Worm (Caenorhabditis elegans): Measurements from ENCODE around the gene C33A12.3.

C33A12.3 gene

DNA sequence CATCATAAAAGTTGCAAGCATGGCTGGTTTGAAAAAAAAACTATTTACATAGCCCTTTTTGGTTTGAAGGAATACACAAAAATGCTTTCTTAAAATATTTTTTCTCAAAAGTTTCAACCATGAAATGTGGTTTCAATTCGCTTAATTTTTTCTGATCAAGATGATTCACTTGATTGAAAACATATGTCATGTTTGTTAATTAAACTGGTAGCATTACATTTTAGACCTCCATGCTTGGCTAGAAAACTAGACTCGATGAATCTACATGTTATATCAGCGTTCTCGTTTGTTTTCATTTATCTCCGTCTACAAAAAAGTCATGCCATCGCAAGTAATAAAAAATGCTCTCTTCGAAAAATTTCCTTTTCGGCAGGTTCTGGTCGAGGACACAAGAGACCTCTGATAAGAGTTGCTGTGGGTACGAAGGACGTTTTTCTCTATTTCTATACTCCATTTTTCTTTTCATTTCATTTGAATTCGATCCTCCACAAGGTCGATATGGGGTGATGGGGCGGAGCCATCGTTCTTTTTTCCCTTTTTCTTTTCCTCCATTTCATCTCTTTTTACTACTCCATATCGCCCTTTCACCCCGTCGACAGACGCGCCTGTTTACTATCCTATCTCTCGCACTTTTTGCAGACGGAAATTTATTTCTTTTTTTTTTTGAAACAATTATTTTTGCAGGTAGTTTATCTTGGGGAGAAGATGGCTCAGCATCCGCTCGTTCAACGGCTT is 13.0 kb upstream of the C33A12.3 start, which contains the start of gene elo-1 (continued):
- TF ChIP-seq ctbp-1 (GFP tag; IDR thresholded peaks at IDR 0.05) (no peak), hlh-30 (tag; optimal IDR thresholded peaks at IDR 0.05; ENCODE audit: insufficient read depth) (peak; percentile 31), madf-5 (GFP tag; IDR thresholded peaks at IDR 0.05) (no peak), F26F4.8 (GFP tag; conservative IDR thresholded peaks at IDR 0.05) (no peak), F44E2.7 (GFP tag; IDR thresholded peaks at IDR 0.05) (no peak), cey-2 (tag; optimal IDR thresholded peaks at IDR 0.05; ENCODE audit: borderline replicate concordance, insufficient read depth) (no peak), mep-1 (tag; optimal IDR thresholded peaks at IDR 0.05) (peak; percentile 36), Y105C5A.15 (GFP tag; IDR thresholded peaks at IDR 0.05) (no peak), daf-19 (GFP tag; conservative IDR thresholded peaks at IDR 0.05) (no peak), nhr-76 (tag; optimal IDR thresholded peaks at IDR 0.05) (no peak), dmd-6 (GFP tag; IDR thresholded peaks at IDR 0.05) (peak; percentile 82), nhr-25 (tag; optimal IDR thresholded peaks at IDR 0.05; ENCODE audit: borderline replicate concordance, insufficient read depth) (peak; percentile 11), mxl-3 (GFP tag; optimal IDR thresholded peaks at IDR 0.05) (peak; percentile 24)

DNA sequence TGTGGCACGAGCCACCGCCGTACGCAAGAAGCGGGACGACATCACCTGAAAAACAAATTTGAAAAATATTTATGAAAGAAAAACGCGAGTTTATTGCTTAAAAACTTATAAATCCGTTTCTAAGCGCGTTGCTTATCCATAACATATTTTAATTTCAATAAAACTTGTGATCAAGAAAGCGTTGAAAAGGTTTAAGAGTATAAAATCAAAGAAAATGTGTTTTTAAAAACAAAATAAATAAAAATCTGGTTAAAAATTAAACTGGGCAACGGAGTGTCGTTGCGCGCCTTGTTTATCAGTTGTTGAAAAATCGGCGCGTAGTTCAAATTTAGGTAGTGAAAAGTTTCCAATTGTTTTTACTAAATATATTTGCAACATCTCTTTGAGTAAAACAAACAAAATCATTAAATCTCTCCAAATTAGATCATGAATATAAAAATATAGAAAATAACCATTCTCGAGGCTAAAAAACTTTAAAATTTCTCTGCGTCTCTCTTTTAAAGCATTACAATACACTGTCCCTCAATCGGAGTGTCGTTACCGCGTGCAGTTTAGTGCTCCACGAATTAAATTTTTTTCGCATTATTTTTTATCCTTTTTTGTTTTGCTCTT is 12.2 kb upstream of the C33A12.3 start, which contains the start of gene ndua-5:
Gene ndua-5 (minus strand): TSS at position 51 of the 612 bp plus-strand sequence.
- TF ChIP-seq tag-97 (GFP tag; IDR thresholded peaks at IDR 0.05) (no peak), ceh-32 (tag; optimal IDR thresholded peaks at IDR 0.05; ENCODE audit: poor library complexity) (no peak), nhr-6 (tag; optimal IDR thresholded peaks at IDR 0.05) (peak; percentile 56), hmg-1.1 (GFP tag; IDR thresholded peaks at IDR 0.05) (peak; percentile 38; the same call in 1 of the 2 replicates), nhr-41 (GFP tag; IDR thresholded peaks at IDR 0.05) (no peak), F26F4.8 (GFP tag; conservative IDR thresholded peaks at IDR 0.05) (no peak), Y48G9A.11 (GFP tag; IDR thresholded peaks at IDR 0.05) (peak; percentile 95), mes-2 (tag; optimal IDR thresholded peaks at IDR 0.05; ENCODE audit: poor library complexity, severe bottlenecking) (peak; percentile 36), Y5F2A.4 (GFP tag; optimal IDR thresholded peaks at IDR 0.05) (no peak), ceh-82 (tag; optimal IDR thresholded peaks at IDR 0.05) (no peak), dve-1 (tag; optimal IDR thresholded peaks at IDR 0.05; ENCODE audit: insufficient read depth) (peak; percentile 34), ces-1 (GFP tag; optimal IDR thresholded peaks at IDR 0.05) (no peak), hlh-30 (tag; optimal IDR thresholded peaks at IDR 0.05; ENCODE audit: insufficient read depth) (peak; percentile 12), nhr-111 (GFP tag; optimal IDR thresholded peaks at IDR 0.05) (no peak), daf-16 (GFP tag; optimal IDR thresholded peaks at IDR 0.05) (no peak), daf-16 (tag; optimal IDR thresholded peaks at IDR 0.05) (peak; percentile 40), lsy-2 (tag; optimal IDR thresholded peaks at IDR 0.05) (peak in 1 of 2 experiments; percentile 62), dpl-1 (GFP tag; optimal IDR thresholded peaks at IDR 0.05) (peak; percentile 88), daf-12 (tag; optimal IDR thresholded peaks at IDR 0.05) (no peak), T20F7.1 (GFP tag; optimal IDR thresholded peaks at IDR 0.05) (peak; percentile 96), aha-1 (tag) (peak; percentile 9)

DNA sequence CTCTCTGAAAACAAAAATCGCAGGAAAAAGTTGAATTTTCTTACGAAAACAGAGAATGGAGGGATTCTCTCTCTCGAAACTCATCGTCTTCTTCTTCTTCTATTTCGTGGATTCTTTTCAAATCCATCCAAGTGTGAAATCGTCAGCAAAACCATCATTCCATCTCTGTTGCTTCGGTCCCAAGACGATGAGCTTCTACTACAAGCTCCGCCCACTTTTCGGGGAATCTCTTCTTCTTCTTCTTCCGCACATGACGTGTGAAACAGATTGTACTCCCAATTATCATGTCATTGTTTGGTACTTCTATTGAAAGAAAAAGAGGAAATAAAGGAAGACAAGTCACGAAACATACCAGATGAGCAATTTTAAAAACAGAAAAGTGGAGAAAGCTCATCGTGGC is 10.3 kb upstream of the C33A12.3 start:
- no peak for TF ChIP-seq nhr-102 (tag; optimal IDR thresholded peaks at IDR 0.05)

DNA sequence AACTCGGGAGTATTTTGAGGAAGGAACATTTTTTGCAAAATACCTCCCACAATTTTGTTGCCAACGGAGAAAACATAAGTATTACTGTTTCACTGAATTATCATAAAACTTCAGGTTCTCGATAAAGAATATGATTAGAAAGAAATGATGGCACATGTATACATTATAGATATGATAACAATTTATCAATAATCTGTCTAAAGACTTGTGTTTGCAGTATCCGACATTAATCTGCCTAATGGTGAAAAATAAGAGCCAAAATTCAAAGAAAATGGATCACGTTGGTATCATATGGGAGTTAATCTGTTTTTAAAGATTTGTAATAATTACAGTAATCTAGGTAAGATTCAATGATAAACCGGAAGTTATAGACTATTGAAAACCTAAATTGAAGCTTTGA is 7.8 kb upstream of the C33A12.3 start:
- TF ChIP-seq nhr-42 (GFP tag; IDR thresholded peaks at IDR 0.05): no peak
- TF ChIP-seq nhr-6 (tag; optimal IDR thresholded peaks at IDR 0.05): no peak
